Worm (Caenorhabditis elegans): Measurements from ENCODE around the gene tbck-1.

tbck-1 gene

ce11 chrII:4791272-4791671 lies 37.1 kb upstream of the tbck-1 start, which contains the start of gene F26G1.1 (continued):
- TF ChIP-seq T07F8.4 (tag; optimal IDR thresholded peaks at IDR 0.05): no peak
- TF ChIP-seq xnd-1 (tag; optimal IDR thresholded peaks at IDR 0.05): peak; percentile 22
- peak; percentile 9 for TF ChIP-seq K12H6.12 (tag; optimal IDR thresholded peaks at IDR 0.05)
- peak; percentile 62 for TF ChIP-seq K11D2.4 (GFP tag; IDR thresholded peaks at IDR 0.05)
- no peak for TF ChIP-seq pbrm-1 (GFP tag; IDR thresholded peaks at IDR 0.05)
- no peak for TF ChIP-seq chd-7 (tag; optimal IDR thresholded peaks at IDR 0.05)
- peak; percentile 43 for TF ChIP-seq lsl-1 (GFP tag; optimal IDR thresholded peaks at IDR 0.05)
- TF ChIP-seq F52B5.7 (tag; optimal IDR thresholded peaks at IDR 0.05): no peak
- peak in 1 of 3 experiments; percentile 86 for TF ChIP-seq lin-35 (GFP tag; optimal IDR thresholded peaks at IDR 0.05)
- peak; percentile 60; the same call in 1 of the 2 replicates for TF ChIP-seq bed-2 (GFP tag; IDR thresholded peaks at IDR 0.05)
- no peak for TF ChIP-seq tbp1 (GFP tag; optimal IDR thresholded peaks at IDR 0.05)
- no peak for TF ChIP-seq atf-7 (tag; optimal IDR thresholded peaks at IDR 0.05)
- TF ChIP-seq him-1 (tag; optimal IDR thresholded peaks at IDR 0.05): peak; percentile 1
- TF ChIP-seq rpc-1 (optimal IDR thresholded peaks at IDR 0.05): no peak
- no peak for TF ChIP-seq rpc-1 (tag; optimal IDR thresholded peaks at IDR 0.05)
- no peak for TF ChIP-seq tbx-9 (tag; optimal IDR thresholded peaks at IDR 0.05; ENCODE audit: borderline replicate concordance)
- TF ChIP-seq madf-10 (tag; optimal IDR thresholded peaks at IDR 0.05): peak; percentile 24
- no peak for TF ChIP-seq aptf-3 (GFP tag; IDR thresholded peaks at IDR 0.05)
- TF ChIP-seq nfyb-1 (GFP tag; IDR thresholded peaks at IDR 0.05): peak; percentile 53; the same call in 1 of the 2 replicates
- TF ChIP-seq aptf-2 (GFP tag; conservative IDR thresholded peaks at IDR 0.05): 0 out of 2 replicates have a peak, but pooled peaks have one; percentile 57
- no peak for TF ChIP-seq pha-4 (tag; optimal IDR thresholded peaks at IDR 0.05)
- peak; percentile 37 for TF ChIP-seq egrh-3 (GFP tag; IDR thresholded peaks at IDR 0.05)
- TF ChIP-seq Y56A3A.18 (GFP tag; IDR thresholded peaks at IDR 0.05): no peak
- no peak for TF ChIP-seq sea-2 (GFP tag; IDR thresholded peaks at IDR 0.05)
- no peak for TF ChIP-seq ccch-3 (GFP tag; optimal IDR thresholded peaks at IDR 0.05)
- TF ChIP-seq ztf-22 (GFP tag; optimal IDR thresholded peaks at IDR 0.05): no peak
- TF ChIP-seq nfya-2 (GFP tag; IDR thresholded peaks at IDR 0.05): no peak
- no peak for TF ChIP-seq zim-3 (tag; optimal IDR thresholded peaks at IDR 0.05)
- TF ChIP-seq F49E8.2 (tag; optimal IDR thresholded peaks at IDR 0.05; ENCODE audit: insufficient read depth): no peak
- no peak for TF ChIP-seq dpff-1 (tag; optimal IDR thresholded peaks at IDR 0.05)
- no peak for TF ChIP-seq snpc-3.4 (tag; optimal IDR thresholded peaks at IDR 0.05)
- TF ChIP-seq dox-1 (GFP tag; IDR thresholded peaks at IDR 0.05): peak; percentile 54; the same call in 1 of the 2 replicates
- no peak for TF ChIP-seq die-1 (tag; optimal IDR thresholded peaks at IDR 0.05)
- TF ChIP-seq Y95B8A.8 (GFP tag; IDR thresholded peaks at IDR 0.05): no peak
- no peak for TF ChIP-seq Y67H2A.10 (GFP tag; conservative IDR thresholded peaks at IDR 0.05)
- no peak for TF ChIP-seq unc-62 (GFP tag; optimal IDR thresholded peaks at IDR 0.05)
- peak; percentile 2 for TF ChIP-seq F23B12.7 (tag; optimal IDR thresholded peaks at IDR 0.05; ENCODE audit: insufficient read depth)
- TF ChIP-seq lag-1 (GFP tag; IDR thresholded peaks at IDR 0.05): no peak
- TF ChIP-seq hrde-1 (tag; optimal IDR thresholded peaks at IDR 0.05; ENCODE audit: borderline replicate concordance): peak; percentile 52
- peak; percentile 84 for TF ChIP-seq ZK185.1 (tag; optimal IDR thresholded peaks at IDR 0.05; ENCODE audit: poor library complexity, severe bottlenecking)
- TF ChIP-seq Y53G8AR.9 (GFP tag; conservative IDR thresholded peaks at IDR 0.05): no peak
- no peak for TF ChIP-seq F37B4.10 (GFP tag; IDR thresholded peaks at IDR 0.05)
- no peak for TF ChIP-seq F57A8.1 (GFP tag; optimal IDR thresholded peaks at IDR 0.05)
- no peak for TF ChIP-seq egl-44 (GFP tag; IDR thresholded peaks at IDR 0.05)
- no peak for TF ChIP-seq sdz-38 (tag; optimal IDR thresholded peaks at IDR 0.05)
- TF ChIP-seq ceh-91 (GFP tag; IDR thresholded peaks at IDR 0.05): no peak
- 0 out of 2 replicates have a peak, but pooled peaks have one; percentile 28 for TF ChIP-seq rcor-1 (GFP tag; IDR thresholded peaks at IDR 0.05)
- no peak for TF ChIP-seq snpc-1.1 (tag; optimal IDR thresholded peaks at IDR 0.05; ENCODE audit: insufficient read depth)

All from whole organism, young adult.